Worm (Caenorhabditis elegans): ENCODE data around the gene idpp-12.

DNA sequence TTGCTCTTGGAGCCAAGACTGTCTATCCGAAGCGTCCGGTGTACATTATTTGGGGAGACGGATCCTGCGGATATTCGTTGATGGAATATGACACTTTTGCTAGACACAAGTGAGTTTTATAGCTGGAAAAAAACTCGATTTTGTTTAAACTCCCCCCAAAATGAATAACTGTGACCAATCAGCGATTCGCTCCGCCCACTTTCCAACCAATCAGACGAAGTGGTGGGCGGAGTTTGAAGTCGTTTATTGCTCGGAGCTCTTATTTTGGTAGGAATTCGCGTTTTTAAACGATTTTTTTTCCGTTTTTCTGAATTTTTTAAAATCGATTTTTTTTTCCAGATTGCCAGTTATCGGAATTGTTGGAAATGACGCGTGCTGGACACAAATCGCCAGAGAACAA is 42.0 kb upstream of the idpp-12 start:
- TF ChIP-seq pha-2 (tag; optimal IDR thresholded peaks at IDR 0.05) (no peak), elt-2 (tag; optimal IDR thresholded peaks at IDR 0.05) (no peak), eyg-1 (tag; optimal IDR thresholded peaks at IDR 0.05) (no peak), tbx-2 (tag; optimal IDR thresholded peaks at IDR 0.05) (no peak), sox-2 (GFP tag; IDR thresholded peaks at IDR 0.05) (no peak), F13H6.1 (tag; optimal IDR thresholded peaks at IDR 0.05) (no peak), fkh-10 (GFP tag; optimal IDR thresholded peaks at IDR 0.05) (no peak), npax-4 (tag; optimal IDR thresholded peaks at IDR 0.05) (no peak), unc-86 (tag; optimal IDR thresholded peaks at IDR 0.05) (no peak), hlh-15 (tag; optimal IDR thresholded peaks at IDR 0.05) (no peak)
